Fruit fly (Drosophila melanogaster) whole organism, embryonic: ENCODE results near the gene temp.

ENCODE experiments used
- Atf3 ChIP-seq: fragments of 200-800 bp; sonication (Bioruptor generic); optimal IDR thresholded peaks from 3 replicates; lab custom pipeline; 2016; ENCODE audit warnings: missing biosample characterization, missing genetic modification characterization
- Atf6 ChIP-seq: fragments of 200-800 bp; sonication (Bioruptor generic); IDR thresholded peaks from 2 replicates; pipeline ENCODE4 v1.3.6; 2022; ENCODE audit warnings: missing biosample characterization, missing genetic modification characterization
- Awh ChIP-seq: fragments of 200-800 bp; sonication (Bioruptor generic); IDR thresholded peaks from 2 replicates; pipeline ENCODE4, ENCODE4 v1.3.6; 2022; ENCODE audit warnings: missing biosample characterization, missing genetic modification characterization
- CG10209 ChIP-seq: fragments of 200-800 bp; sonication (Bioruptor generic); optimal IDR thresholded peaks from 3 replicates; lab custom pipeline; 2017; ENCODE audit warnings: missing biosample characterization, mild to moderate bottlenecking, missing genetic modification characterization, missing genetic modification reagents
- CG10321 ChIP-seq: fragments of 200-800 bp; sonication (Bioruptor generic); IDR thresholded peaks from 2 replicates; pipeline ENCODE4 v1.3.6; 2022; ENCODE audit warnings: missing biosample characterization, missing genetic modification characterization
- CG10366 ChIP-seq: fragments of 200-800 bp; sonication (Bioruptor generic); IDR thresholded peaks from 2 replicates; pipeline ENCODE4 v1.3.6; 2022; ENCODE audit warnings: missing biosample characterization, missing genetic modification characterization
- CG10565 ChIP-seq: fragments of 200-800 bp; sonication (Bioruptor generic); optimal IDR thresholded peaks from 3 replicates; lab custom pipeline; 2016; ENCODE audit warnings: missing biosample characterization, mild to moderate bottlenecking, missing genetic modification characterization
- CG10959 ChIP-seq: fragments of 200-800 bp; sonication (Bioruptor generic); IDR thresholded peaks from 2 replicates; pipeline ENCODE4 v1.3.6; 2022; ENCODE audit warnings: missing biosample characterization, missing genetic modification characterization
- CG11247 ChIP-seq: fragments of 200-800 bp; sonication (Bioruptor generic); IDR thresholded peaks from 2 replicates; pipeline ENCODE4 v1.3.6; 2022; ENCODE audit warnings: missing biosample characterization, missing genetic modification characterization
- CG11504 ChIP-seq: fragments of 200-800 bp; sonication (Bioruptor generic); optimal IDR thresholded peaks from 3 replicates; lab custom pipeline; 2019; ENCODE audit warnings: missing biosample characterization, mild to moderate bottlenecking, missing genetic modification characterization, moderate library complexity
- CG12155 ChIP-seq: fragments of 200-800 bp; sonication (Bioruptor generic); optimal IDR thresholded peaks from 3 replicates; lab custom pipeline; 2016; ENCODE audit warnings: missing biosample characterization, missing genetic modification characterization
- CG1233 ChIP-seq: fragments of 200-800 bp; sonication (Bioruptor generic); optimal IDR thresholded peaks from 4 replicates; lab custom pipeline; 2018; ENCODE audit warnings: missing biosample characterization, mild to moderate bottlenecking, missing genetic modification characterization
- CG13123 ChIP-seq: fragments of 200-800 bp; sonication (Bioruptor generic); optimal IDR thresholded peaks from 2 replicates; lab custom pipeline; 2016; ENCODE audit warnings: missing biosample characterization, missing genetic modification characterization
- CG14860 ChIP-seq: fragments of 200-800 bp; sonication (Bioruptor generic); IDR thresholded peaks from 3 replicates; pipeline ENCODE4 v1.3.6; 2022; ENCODE audit warnings: missing biosample characterization, missing genetic modification characterization; ENCODE audit not compliant: partially characterized antibody
- CG16815 ChIP-seq: fragments of 200-800 bp; sonication (Bioruptor generic); optimal IDR thresholded peaks from 3 replicates; lab custom pipeline; 2017; ENCODE audit warnings: missing biosample characterization, mild to moderate bottlenecking, missing genetic modification characterization
- CG18619 ChIP-seq: fragments of 200-800 bp; sonication (Bioruptor generic); optimal IDR thresholded peaks from 3 replicates; lab custom pipeline; 2017; ENCODE audit warnings: missing biosample characterization, mild to moderate bottlenecking, missing genetic modification characterization
- CG33557 ChIP-seq: fragments of 200-800 bp; sonication (Bioruptor generic); optimal IDR thresholded peaks from 2 replicates; lab custom pipeline; 2019; ENCODE audit warnings: missing biosample characterization, mild to moderate bottlenecking, missing genetic modification characterization, moderate library complexity
- CG34224 ChIP-seq: fragments of 200-800 bp; sonication (Bioruptor generic); IDR thresholded peaks from 3 replicates; pipeline ENCODE4 v1.3.6; 2022; ENCODE audit warnings: missing biosample characterization, missing genetic modification characterization; ENCODE audit not compliant: partially characterized antibody
- CG3838 ChIP-seq: fragments of 200-800 bp; sonication (Bioruptor generic); optimal IDR thresholded peaks from 3 replicates; lab custom pipeline; 2016; ENCODE audit warnings: missing biosample characterization, missing genetic modification characterization
- CG4328 ChIP-seq: fragments of 200-800 bp; sonication (Bioruptor generic); optimal IDR thresholded peaks from 3 replicates; lab custom pipeline; 2017; ENCODE audit warnings: missing biosample characterization, missing genetic modification reagents, missing genetic modification characterization
- CG5245 ChIP-seq: fragments of 200-800 bp; sonication (Bioruptor generic); optimal IDR thresholded peaks from 3 replicates; lab custom pipeline; 2016; ENCODE audit warnings: missing biosample characterization, missing genetic modification characterization
- CG6654 ChIP-seq: fragments of 200-800 bp; sonication (Bioruptor generic); optimal IDR thresholded peaks from 2 replicates; lab custom pipeline; 2017; ENCODE audit warnings: missing biosample characterization, mild to moderate bottlenecking, missing genetic modification characterization
- CG6765 ChIP-seq: fragments of 200-800 bp; sonication (Bioruptor generic); optimal IDR thresholded peaks from 3 replicates; lab custom pipeline; 2017; ENCODE audit warnings: missing biosample characterization, mild to moderate bottlenecking, missing genetic modification characterization
- CG6813 ChIP-seq: fragments of 200-800 bp; sonication (Bioruptor generic); optimal IDR thresholded peaks from 2 replicates; lab custom pipeline; 2017; ENCODE audit warnings: missing biosample characterization, missing genetic modification characterization, mild to moderate bottlenecking, moderate library complexity, missing genetic modification reagents
- CG8281 ChIP-seq: fragments of 200-800 bp; sonication (Bioruptor generic); optimal IDR thresholded peaks from 2 replicates; lab custom pipeline; 2018; ENCODE audit warnings: missing biosample characterization, mild to moderate bottlenecking, missing genetic modification characterization, moderate library complexity
- Dp ChIP-seq: fragments of 200-800 bp; sonication (Bioruptor generic); optimal IDR thresholded peaks from 2 replicates; lab custom pipeline; 2018; ENCODE audit warnings: missing biosample characterization, mild to moderate bottlenecking, missing genetic modification characterization, moderate library complexity
- Hr51 ChIP-seq, 2 experiments: fragments of 200-800 bp; sonication (Bioruptor generic); optimal IDR thresholded peaks; 2 replicates in 1 of 2; 3 replicates in 1 of 2; lab custom pipeline; 2016 to 2018; ENCODE audit warnings: missing biosample characterization in 2 of 2, missing genetic modification characterization in 2 of 2, mild to moderate bottlenecking in 1 of 2, moderate library complexity in 1 of 2
- Mes4 ChIP-seq: fragments of 200-800 bp; sonication (Bioruptor generic); optimal IDR thresholded peaks from 2 replicates; lab custom pipeline; 2016; ENCODE audit warnings: missing biosample characterization, missing genetic modification characterization
- Nf-YA ChIP-seq: fragments of 200-800 bp; sonication (Bioruptor generic); IDR thresholded peaks from 2 replicates; pipeline ENCODE4 v1.3.6; 2022; ENCODE audit warnings: missing biosample characterization, missing genetic modification characterization
- NfI ChIP-seq: fragments of 200-800 bp; sonication (Bioruptor generic); optimal IDR thresholded peaks from 3 replicates; lab custom pipeline; 2018; ENCODE audit warnings: missing biosample characterization, mild to moderate bottlenecking, missing genetic modification characterization, moderate library complexity
- PHDP ChIP-seq: fragments of 200-800 bp; sonication (Bioruptor generic); optimal IDR thresholded peaks from 3 replicates; lab custom pipeline; 2018; ENCODE audit warnings: missing biosample characterization, mild to moderate bottlenecking, missing genetic modification characterization, moderate library complexity
- Scr ChIP-seq: fragments of 200-800 bp; sonication (Bioruptor generic); IDR thresholded peaks from 2 replicates; pipeline ENCODE4 v1.3.6; 2022; ENCODE audit warnings: missing biosample characterization, missing genetic modification characterization; ENCODE audit not compliant: partially characterized antibody
- Tbp ChIP-seq: fragments of >200 bp; optimal IDR thresholded peaks from 2 replicates; lab custom pipeline; 2018; ENCODE audit warnings: missing biosample characterization, missing genetic modification characterization
- chm ChIP-seq: fragments of 200-800 bp; sonication (Bioruptor generic); IDR thresholded peaks from 2 replicates; pipeline ENCODE4 v1.3.6; 2022; ENCODE audit warnings: missing biosample characterization, missing genetic modification characterization
- crol ChIP-seq: fragments of 200-800 bp; sonication (Bioruptor generic); IDR thresholded peaks from 2 replicates; pipeline ENCODE4 v1.3.6; 2022; ENCODE audit warnings: missing biosample characterization, missing genetic modification characterization
- dan ChIP-seq: fragments of 200-800 bp; sonication (Bioruptor generic); IDR thresholded peaks from 2 replicates; pipeline ENCODE4 v1.3.6; 2022; ENCODE audit warnings: missing biosample characterization, missing genetic modification characterization
- fu2 ChIP-seq: fragments of 200-800 bp; sonication (Bioruptor generic); optimal IDR thresholded peaks from 2 replicates; lab custom pipeline; 2016; ENCODE audit warnings: missing biosample characterization, missing genetic modification characterization
- gsb-n ChIP-seq: fragments of 200-800 bp; sonication (Bioruptor generic); optimal IDR thresholded peaks from 3 replicates; lab custom pipeline; 2018; ENCODE audit warnings: missing biosample characterization, mild to moderate bottlenecking, missing genetic modification characterization
- hb ChIP-seq: fragments of 200-800 bp; sonication (Bioruptor generic); IDR thresholded peaks from 3 replicates; pipeline ENCODE4 v1.3.6; 2022; ENCODE audit warnings: missing biosample characterization, missing genetic modification characterization; ENCODE audit not compliant: partially characterized antibody
- her ChIP-seq: fragments of 200-800 bp; sonication (Bioruptor generic); optimal IDR thresholded peaks from 2 replicates; lab custom pipeline; 2016; ENCODE audit warnings: missing biosample characterization, missing genetic modification characterization
- inv ChIP-seq: fragments of 200-800 bp; sonication (Bioruptor generic); IDR thresholded peaks from 2 replicates; pipeline ENCODE4 v1.3.6; 2022; ENCODE audit warnings: missing biosample characterization, missing genetic modification characterization; ENCODE audit not compliant: partially characterized antibody
- lmd ChIP-seq: fragments of 200-800 bp; sonication (Bioruptor generic); IDR thresholded peaks from 2 replicates; pipeline ENCODE4 v1.3.6; 2022; ENCODE audit warnings: missing biosample characterization, missing genetic modification characterization
- onecut ChIP-seq: fragments of 200-800 bp; sonication (Bioruptor generic); IDR thresholded peaks from 2 replicates; pipeline ENCODE4 v1.3.6; 2022; ENCODE audit warnings: missing biosample characterization, missing genetic modification characterization
- p53 ChIP-seq: fragments of 200-800 bp; sonication (Bioruptor generic); optimal IDR thresholded peaks from 2 replicates; lab custom pipeline; 2016; ENCODE audit warnings: missing biosample characterization, missing genetic modification characterization
- ro ChIP-seq: fragments of 200-800 bp; sonication (Bioruptor generic); IDR thresholded peaks from 2 replicates; pipeline ENCODE4 v1.3.6; 2022; ENCODE audit warnings: missing biosample characterization, missing genetic modification characterization
- row ChIP-seq: fragments of 200-800 bp; sonication (Bioruptor generic); IDR thresholded peaks from 3 replicates; pipeline ENCODE4 v1.3.6; 2022; ENCODE audit warnings: missing biosample characterization, missing genetic modification characterization
- tna ChIP-seq: fragments of 200-800 bp; sonication (Bioruptor generic); IDR thresholded peaks from 2 replicates; pipeline ENCODE4 v1.3.6; 2022; ENCODE audit warnings: missing biosample characterization, missing genetic modification characterization; ENCODE audit not compliant: partially characterized antibody
- unpg ChIP-seq: fragments of 200-800 bp; sonication (Bioruptor generic); optimal IDR thresholded peaks from 3 replicates; lab custom pipeline; 2018; ENCODE audit warnings: missing biosample characterization, mild to moderate bottlenecking, missing genetic modification characterization, moderate library complexity
- vfl ChIP-seq: fragments of 200-800 bp; sonication (Bioruptor generic); optimal IDR thresholded peaks from 2 replicates; lab custom pipeline; 2016; ENCODE audit warnings: missing biosample characterization, missing genetic modification characterization
- zfh2 ChIP-seq: fragments of 200-800 bp; sonication (Bioruptor generic); optimal IDR thresholded peaks from 2 replicates; lab custom pipeline; 2016; ENCODE audit warnings: missing biosample characterization, missing genetic modification characterization

temp gene

dm6 chrX:2306307-2306706 lies 44.0 kb upstream of the temp start (continued):
- peak; percentile 3 for TF ChIP-seq CG6654 (GFP tag; lab: Kevin White, UChicago)
- 0 out of 2 replicates have a peak, but pooled peaks have one; percentile 31 for TF ChIP-seq CG11247 (GFP tag; lab: Robert Waterston, UW)
- TF ChIP-seq tna (GFP tag; lab: Robert Waterston, UW) = no peak
- peak; percentile 36; the same call in 1 of the 2 replicates for TF ChIP-seq CG10366 (GFP tag; lab: Robert Waterston, UW)
- TF ChIP-seq her (GFP tag; lab: Kevin White, UChicago) = peak; percentile 33
- no peak for TF ChIP-seq CG10565 (GFP tag; lab: Kevin White, UChicago)
- TF ChIP-seq CG6813 (GFP tag; lab: Kevin White, UChicago) = no peak
- peak; percentile 50; the same call in 2 of the 3 replicates for TF ChIP-seq row (GFP tag; lab: Robert Waterston, UW)
- TF ChIP-seq p53 (GFP tag; lab: Kevin White, UChicago) = no peak
- TF ChIP-seq zfh2 (GFP tag; lab: Kevin White, UChicago) = peak; percentile 2
- TF ChIP-seq CG6765 = peak; percentile 36
- TF ChIP-seq dan (GFP tag; lab: Robert Waterston, UW) = no peak
- TF ChIP-seq unpg (GFP tag; lab: Kevin White, UChicago) = peak; percentile 59
- no peak for TF ChIP-seq CG4328 (GFP tag; lab: Kevin White, UChicago)
- TF ChIP-seq Awh = peak; percentile 71
- TF ChIP-seq Mes4 (GFP tag; lab: Kevin White, UChicago) = peak; percentile 36
- TF ChIP-seq CG3838 = no peak
- no peak for TF ChIP-seq ro
- TF ChIP-seq Atf3 (GFP tag; lab: Kevin White, UChicago) = no peak
- no peak for TF ChIP-seq Tbp (GFP tag; lab: Kevin White, UChicago)
- peak; percentile 34; the same call in 1 of the 2 replicates for TF ChIP-seq Nf-YA (GFP tag; lab: Robert Waterston, UW)
- no peak for TF ChIP-seq inv (GFP tag; lab: Robert Waterston, UW)
- no peak for TF ChIP-seq CG33557 (GFP tag; lab: Kevin White, UChicago)
- peak; percentile 50 for TF ChIP-seq CG18619 (GFP tag; lab: Kevin White, UChicago)
- TF ChIP-seq CG14860 (GFP tag; lab: Robert Waterston, UW) = no peak
- TF ChIP-seq Dp = no peak
- peak; percentile 64 for TF ChIP-seq CG10209
- no peak for TF ChIP-seq CG16815 (GFP tag; lab: Kevin White, UChicago)
- TF ChIP-seq Scr (GFP tag; lab: Robert Waterston, UW) = no peak
- TF ChIP-seq CG12155 (GFP tag; lab: Kevin White, UChicago) = no peak
- TF ChIP-seq CG10321 (GFP tag; lab: Robert Waterston, UW) = no peak
- TF ChIP-seq CG5245 (GFP tag; lab: Kevin White, UChicago) = no peak
- TF ChIP-seq onecut (GFP tag; lab: Robert Waterston, UW) = peak; percentile 13; the same call in 1 of the 2 replicates
- no peak for TF ChIP-seq crol (GFP tag; lab: Robert Waterston, UW)
- peak; percentile 66 for TF ChIP-seq lmd
- TF ChIP-seq CG10959 (GFP tag; lab: Robert Waterston, UW) = no peak
- TF ChIP-seq vfl (GFP tag; lab: Kevin White, UChicago) = no peak
- no peak for TF ChIP-seq gsb-n (tag; lab: Kevin White, UChicago)
- TF ChIP-seq hb (GFP tag; lab: Robert Waterston, UW) = no peak
- peak; percentile 82 for TF ChIP-seq CG11504 (tag; lab: Kevin White, UChicago)
- TF ChIP-seq Atf6 (GFP tag; lab: Robert Waterston, UW) = peak; percentile 38; the same call in 1 of the 2 replicates
- peak; percentile 22 for TF ChIP-seq fu2 (GFP tag; lab: Kevin White, UChicago)
- TF ChIP-seq CG13123 (GFP tag; lab: Kevin White, UChicago) = no peak
- peak; percentile 23 for TF ChIP-seq CG8281 (tag; lab: Kevin White, UChicago)
- peak; percentile 25 to 88 for TF ChIP-seq Hr51 (GFP tag; optimal IDR thresholded peaks at IDR 0.05; lab: Kevin White, UChicago)
- TF ChIP-seq CG34224 (GFP tag; lab: Robert Waterston, UW) = no peak
- peak; percentile 39 for TF ChIP-seq PHDP (tag; lab: Kevin White, UChicago)
- 0 out of 2 replicates have a peak, but pooled peaks have one; percentile 19 for TF ChIP-seq chm (GFP tag; lab: Robert Waterston, UW)
- peak; percentile 46 for TF ChIP-seq CG1233 (GFP tag; lab: Kevin White, UChicago)
- peak; percentile 63 for TF ChIP-seq NfI (GFP tag; lab: Kevin White, UChicago)
